Worm (Caenorhabditis elegans): ENCODE data around the gene C15F1.1.
A peak's percentile ranks its signal among the peaks of the same experiment; 100 is the strongest.

Gene C15F1.1

DNA sequence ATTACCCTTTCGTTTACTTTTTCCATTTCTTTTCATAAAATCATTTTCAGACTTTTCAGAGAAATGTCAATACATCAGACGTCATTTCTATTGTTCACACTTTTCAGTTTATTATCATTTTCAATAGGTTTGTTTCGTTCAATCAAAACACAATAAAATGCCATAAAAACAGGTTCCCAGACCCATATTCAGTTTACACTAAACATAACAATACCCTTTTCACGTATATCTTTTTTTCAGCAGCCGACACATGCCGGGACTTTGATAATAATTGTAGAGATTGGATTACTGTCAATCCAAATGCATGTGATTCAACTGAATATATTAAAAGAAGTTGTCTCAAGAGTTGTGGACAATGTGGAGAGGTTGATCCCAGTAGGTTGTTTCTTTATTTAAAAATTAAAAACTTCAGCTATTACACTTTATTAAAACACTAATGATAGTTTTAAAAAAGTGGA is at the start of gene C15F1.1:
Gene C15F1.1 (plus strand): TSS at position 51 of the 458 bp plus-strand sequence.
- no peak for TF ChIP-seq bed-1 (GFP tag; IDR thresholded peaks at IDR 0.05)
- no peak for TF ChIP-seq snpc-4 (GFP tag; optimal IDR thresholded peaks at IDR 0.05)
- TF ChIP-seq snpc-4 (tag; optimal IDR thresholded peaks at IDR 0.05): peak in 2 of 4 experiments; percentile 32 to 56

DNA sequence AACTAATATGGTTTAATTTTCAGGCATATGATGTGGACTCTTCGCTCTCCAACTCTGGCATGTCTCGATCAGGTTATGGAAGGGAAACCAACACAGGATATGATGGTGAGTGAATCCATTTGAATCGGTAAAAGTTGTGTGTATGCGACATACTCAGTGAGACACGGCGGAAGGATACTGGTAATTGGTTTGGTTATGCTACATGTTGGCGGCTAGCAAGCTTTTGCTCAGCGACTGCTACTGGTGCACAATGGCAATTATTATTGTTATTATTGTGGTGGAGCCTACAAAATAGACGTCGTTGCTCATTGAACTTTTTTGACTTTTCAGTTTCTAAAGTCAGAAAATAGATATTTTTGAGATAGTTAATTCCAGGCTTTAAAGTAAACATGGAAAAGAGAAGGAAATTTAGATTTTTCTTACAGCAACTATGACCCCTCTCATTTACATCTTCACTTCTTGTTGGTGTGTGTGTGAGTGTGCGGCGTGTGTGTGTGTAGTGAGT is 48.9 kb upstream of the C15F1.1 start:
- TF ChIP-seq F49E8.2 (tag; optimal IDR thresholded peaks at IDR 0.05; ENCODE audit: insufficient read depth) (no peak), lin-40 (tag; optimal IDR thresholded peaks at IDR 0.05) (no peak), Y53F4B.3 (GFP tag; IDR thresholded peaks at IDR 0.05) (no peak), let-526 (GFP tag; IDR thresholded peaks at IDR 0.05) (no peak), egl-44 (GFP tag; IDR thresholded peaks at IDR 0.05) (no peak), atf-7 (tag; optimal IDR thresholded peaks at IDR 0.05) (no peak), pbrm-1 (GFP tag; IDR thresholded peaks at IDR 0.05) (no peak), dpl-1 (GFP tag; optimal IDR thresholded peaks at IDR 0.05) (no peak), nhr-90 (tag; optimal IDR thresholded peaks at IDR 0.05) (no peak), ceh-40 (GFP tag; IDR thresholded peaks at IDR 0.05) (no peak), F39B2.1 (GFP tag; IDR thresholded peaks at IDR 0.05) (no peak), B0261.1 (tag; optimal IDR thresholded peaks at IDR 0.05) (no peak), egl-18 (GFP tag; IDR thresholded peaks at IDR 0.05) (no peak), tlf-1 (GFP tag; optimal IDR thresholded peaks at IDR 0.05) (no peak), attf-5 (GFP tag; optimal IDR thresholded peaks at IDR 0.05) (no peak), Y95B8A.8 (GFP tag; IDR thresholded peaks at IDR 0.05) (no peak), unc-62 (GFP tag; optimal IDR thresholded peaks at IDR 0.05) (no peak), sptf-2 (GFP tag; optimal IDR thresholded peaks at IDR 0.05) (no peak)

DNA sequence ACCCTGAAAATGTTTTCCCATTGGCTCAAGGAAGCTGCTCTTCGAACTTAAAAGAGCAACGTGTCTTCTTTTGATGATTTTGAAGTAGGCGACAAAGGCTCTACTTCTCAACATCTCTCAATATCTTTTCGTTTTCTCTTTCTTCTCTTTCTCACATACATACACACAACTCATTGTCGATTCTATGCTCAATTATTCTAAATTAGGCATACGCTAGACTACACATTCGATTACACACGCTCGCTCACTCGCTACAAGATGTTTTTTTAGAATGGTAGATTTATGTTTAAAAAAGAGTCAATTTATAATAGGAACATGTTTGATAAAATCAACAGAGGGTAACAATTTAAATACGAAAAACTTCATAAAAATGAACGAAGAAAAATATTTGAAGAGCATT is 48.2 kb upstream of the C15F1.1 start:
- TF ChIP-seq ekl-4 (GFP tag; IDR thresholded peaks at IDR 0.05): no peak
- no peak for TF ChIP-seq ztf-3 (GFP tag; optimal IDR thresholded peaks at IDR 0.05)
- TF ChIP-seq B0019.2 (GFP tag; conservative IDR thresholded peaks at IDR 0.05): no peak
- TF ChIP-seq Y67H2A.10 (GFP tag; conservative IDR thresholded peaks at IDR 0.05): no peak
- TF ChIP-seq lin-40 (tag; optimal IDR thresholded peaks at IDR 0.05): no peak
- no peak for TF ChIP-seq snpc-1.3 (tag; optimal IDR thresholded peaks at IDR 0.05; ENCODE audit: insufficient read depth)

DNA sequence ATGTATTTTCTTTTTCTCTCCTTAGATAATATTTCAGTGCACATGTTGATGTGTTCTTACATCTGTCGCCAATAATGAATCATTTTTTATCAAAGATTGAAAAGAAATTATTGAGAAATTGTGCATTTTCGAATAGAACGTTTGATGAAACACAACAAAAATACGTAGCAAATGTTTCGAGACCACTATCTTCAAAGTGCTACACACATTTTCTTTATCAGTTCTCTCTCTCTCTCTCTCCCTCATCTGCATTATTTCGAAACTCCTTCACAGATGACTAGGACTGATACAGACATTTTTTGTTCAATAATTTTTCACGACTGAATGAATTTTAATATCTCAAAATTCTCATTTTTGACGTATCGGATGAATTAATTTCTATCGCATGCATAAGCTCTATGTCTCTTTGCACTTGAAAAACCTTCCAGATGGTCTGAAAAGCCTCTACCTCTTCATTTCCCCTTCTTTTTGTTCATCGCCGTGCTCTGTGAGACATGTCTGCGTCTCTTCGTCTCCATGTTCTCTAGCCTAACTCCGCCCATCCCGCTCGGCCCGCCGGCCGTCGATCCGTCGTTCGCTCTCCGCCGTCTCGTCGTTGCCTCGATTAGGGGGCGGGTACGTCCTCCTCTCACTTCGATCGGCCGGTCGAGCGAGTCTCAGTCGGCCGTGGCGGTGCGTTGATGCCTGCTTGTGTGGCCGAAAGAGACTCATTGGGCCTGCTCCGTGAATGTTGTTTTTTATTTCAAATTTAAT is 46.2 kb upstream of the C15F1.1 start:
- no peak for TF ChIP-seq B0035.1 (tag; optimal IDR thresholded peaks at IDR 0.05)
- peak; percentile 86; the same call in 1 of the 2 replicates for TF ChIP-seq egrh-3 (GFP tag; IDR thresholded peaks at IDR 0.05)
- no peak for TF ChIP-seq T26A5.8 (tag; optimal IDR thresholded peaks at IDR 0.05)
- peak; percentile 2 for TF ChIP-seq ets-4 (GFP tag; optimal IDR thresholded peaks at IDR 0.05)
- no peak for TF ChIP-seq Y79H2A.3 (GFP tag; conservative IDR thresholded peaks at IDR 0.05)
- TF ChIP-seq madf-10 (tag; optimal IDR thresholded peaks at IDR 0.05): peak; percentile 89
- no peak for TF ChIP-seq ceh-79 (tag; optimal IDR thresholded peaks at IDR 0.05)
- TF ChIP-seq F49E8.2 (tag; optimal IDR thresholded peaks at IDR 0.05; ENCODE audit: insufficient read depth): no peak
- 0 out of 2 replicates have a peak, but pooled peaks have one; percentile 14 for TF ChIP-seq nfyb-1 (GFP tag; IDR thresholded peaks at IDR 0.05)
- TF ChIP-seq cebp-1 (GFP tag; IDR thresholded peaks at IDR 0.05): no peak; the same call in 1 of the 2 replicates
- peak; percentile 82 for TF ChIP-seq cebp-1 (tag; optimal IDR thresholded peaks at IDR 0.05)
- TF ChIP-seq nhr-90 (tag; optimal IDR thresholded peaks at IDR 0.05): no peak
- TF ChIP-seq hlh-26 (GFP tag; conservative IDR thresholded peaks at IDR 0.05): no peak
- 0 out of 2 replicates have a peak, but pooled peaks have one; percentile 18 for TF ChIP-seq ceh-91 (GFP tag; IDR thresholded peaks at IDR 0.05)
- peak; percentile 48 for TF ChIP-seq ceh-27 (GFP tag; optimal IDR thresholded peaks at IDR 0.05)
- peak; percentile 98 for TF ChIP-seq zfh-2 (GFP tag; conservative IDR thresholded peaks at IDR 0.05)
- no peak for TF ChIP-seq F10E7.11 (tag; optimal IDR thresholded peaks at IDR 0.05)
- TF ChIP-seq K12H6.12 (tag; optimal IDR thresholded peaks at IDR 0.05): peak; percentile 28
- TF ChIP-seq nhr-80 (tag; optimal IDR thresholded peaks at IDR 0.05): peak; percentile 65

All from whole organism, young adult.